Fruit fly (Drosophila melanogaster) whole organism, embryonic: ENCODE results near the gene h-cup.

Experiments
- Aef1 ChIP-seq: fragments of 200-800 bp; sonication (Bioruptor generic); IDR thresholded peaks from 3 replicates; pipeline ENCODE4 v1.3.6; 2022; ENCODE audit warnings: missing biosample characterization, missing genetic modification characterization
- Bdp1 ChIP-seq: fragments of 200-800 bp; sonication (Bioruptor generic); optimal IDR thresholded peaks from 3 replicates; lab custom pipeline; 2016; ENCODE audit warnings: missing biosample characterization, missing genetic modification characterization
- CG10431 ChIP-seq: fragments of 200-800 bp; sonication (Bioruptor generic); optimal IDR thresholded peaks from 3 replicates; lab custom pipeline; 2018; ENCODE audit warnings: missing biosample characterization, mild to moderate bottlenecking, missing genetic modification characterization
- CG10543 ChIP-seq: fragments of 200-800 bp; sonication (Bioruptor generic); optimal IDR thresholded peaks from 3 replicates; lab custom pipeline; 2017; ENCODE audit warnings: missing biosample characterization, mild to moderate bottlenecking, missing genetic modification characterization, moderate library complexity
- CG11696 ChIP-seq: fragments of 200-800 bp; sonication (Bioruptor generic); IDR thresholded peaks from 2 replicates; pipeline ENCODE4 v1.3.6; 2022; ENCODE audit warnings: missing biosample characterization, missing genetic modification characterization
- CG12219 ChIP-seq: fragments of 200-800 bp; sonication (Bioruptor generic); optimal IDR thresholded peaks from 3 replicates; lab custom pipeline; 2018; ENCODE audit warnings: missing biosample characterization, mild to moderate bottlenecking, missing genetic modification characterization
- CG1233 ChIP-seq: fragments of 200-800 bp; sonication (Bioruptor generic); optimal IDR thresholded peaks from 4 replicates; lab custom pipeline; 2018; ENCODE audit warnings: missing biosample characterization, mild to moderate bottlenecking, missing genetic modification characterization
- CG12744 ChIP-seq: fragments of 200-800 bp; sonication (Bioruptor generic); optimal IDR thresholded peaks from 2 replicates; lab custom pipeline; 2016; ENCODE audit warnings: missing biosample characterization, missing genetic modification characterization
- CG13424 ChIP-seq: fragments of 200-800 bp; sonication (Bioruptor generic); optimal IDR thresholded peaks from 2 replicates; lab custom pipeline; 2019; ENCODE audit warnings: missing biosample characterization, mild to moderate bottlenecking, missing genetic modification characterization, moderate library complexity
- CG14965 ChIP-seq: fragments of 200-800 bp; sonication (Bioruptor generic); optimal IDR thresholded peaks from 2 replicates; lab custom pipeline; 2016; ENCODE audit warnings: missing biosample characterization, missing genetic modification characterization, borderline replicate concordance
- CG15011 ChIP-seq: fragments of 200-800 bp; sonication (Bioruptor generic); optimal IDR thresholded peaks from 3 replicates; lab custom pipeline; 2018; ENCODE audit warnings: missing biosample characterization, mild to moderate bottlenecking, missing genetic modification characterization
- CG15269 ChIP-seq: fragments of 200-800 bp; sonication (Bioruptor generic); optimal IDR thresholded peaks from 2 replicates; lab custom pipeline; 2018; ENCODE audit warnings: missing biosample characterization, mild to moderate bottlenecking, missing genetic modification characterization, moderate library complexity
- CG2129 ChIP-seq: fragments of 200-800 bp; sonication (Bioruptor generic); IDR thresholded peaks from 2 replicates; pipeline ENCODE4 v1.3.6; 2022; ENCODE audit warnings: missing biosample characterization, missing genetic modification characterization; ENCODE audit not compliant: partially characterized antibody
- CG2199 ChIP-seq: fragments of 200-800 bp; sonication (Bioruptor generic); IDR thresholded peaks from 3 replicates; pipeline ENCODE4 v1.3.6; 2022; ENCODE audit warnings: missing biosample characterization, missing genetic modification characterization
- CG2202 ChIP-seq: fragments of 200-800 bp; sonication (Bioruptor generic); optimal IDR thresholded peaks from 2 replicates; lab custom pipeline; 2018; ENCODE audit warnings: missing biosample characterization, mild to moderate bottlenecking, missing genetic modification characterization
- CG2712 ChIP-seq: fragments of 200-800 bp; optimal IDR thresholded peaks from 3 replicates; lab custom pipeline; 2019; ENCODE audit warnings: missing biosample characterization, mild to moderate bottlenecking, missing genetic modification characterization, moderate library complexity
- CG32532 ChIP-seq: fragments of 200-800 bp; sonication (Bioruptor generic); IDR thresholded peaks from 2 replicates; pipeline ENCODE4 v1.3.6; 2022; ENCODE audit warnings: missing biosample characterization, missing genetic modification characterization
- CG33557 ChIP-seq: fragments of 200-800 bp; sonication (Bioruptor generic); optimal IDR thresholded peaks from 2 replicates; lab custom pipeline; 2019; ENCODE audit warnings: missing biosample characterization, mild to moderate bottlenecking, missing genetic modification characterization, moderate library complexity
- CG3407 ChIP-seq: fragments of 200-800 bp; sonication (Bioruptor generic); optimal IDR thresholded peaks from 2 replicates; lab custom pipeline; 2018; ENCODE audit warnings: missing biosample characterization, mild to moderate bottlenecking, missing genetic modification characterization
- CG34376 ChIP-seq: fragments of 200-800 bp; sonication (Bioruptor generic); optimal IDR thresholded peaks from 2 replicates; lab custom pipeline; 2018; ENCODE audit warnings: missing biosample characterization, mild to moderate bottlenecking, missing genetic modification characterization
- CG6254 ChIP-seq: fragments of 200-800 bp; sonication (Bioruptor generic); optimal IDR thresholded peaks from 3 replicates; lab custom pipeline; 2017; ENCODE audit warnings: mild to moderate bottlenecking, missing biosample characterization, missing genetic modification reagents, missing genetic modification characterization
- CG6654 ChIP-seq: fragments of 200-800 bp; sonication (Bioruptor generic); optimal IDR thresholded peaks from 2 replicates; lab custom pipeline; 2017; ENCODE audit warnings: missing biosample characterization, mild to moderate bottlenecking, missing genetic modification characterization
- CG6791 ChIP-seq: fragments of 200-800 bp; sonication (Bioruptor generic); IDR thresholded peaks from 3 replicates; pipeline ENCODE4 v1.3.6; 2022; ENCODE audit warnings: missing biosample characterization, missing genetic modification characterization; ENCODE audit not compliant: partially characterized antibody
- CG7372 ChIP-seq: fragments of 200-800 bp; sonication (Bioruptor generic); IDR thresholded peaks from 2 replicates; pipeline ENCODE4 v1.3.6; 2022; ENCODE audit warnings: missing biosample characterization, missing genetic modification characterization
- CG9876 ChIP-seq: fragments of 200-800 bp; sonication (Bioruptor generic); optimal IDR thresholded peaks from 2 replicates; lab custom pipeline; 2016; ENCODE audit warnings: missing biosample characterization, missing genetic modification characterization
- CG9932 ChIP-seq: fragments of 200-800 bp; sonication (Bioruptor generic); IDR thresholded peaks from 2 replicates; pipeline ENCODE4 v1.3.6; 2022; ENCODE audit warnings: missing biosample characterization, missing genetic modification characterization
- Dip2 ChIP-seq: fragments of 200-800 bp; sonication (Bioruptor generic); IDR thresholded peaks from 2 replicates; pipeline ENCODE4 v1.3.6; 2022; ENCODE audit warnings: missing biosample characterization, missing genetic modification characterization
- E2f1 ChIP-seq: fragments of 200-800 bp; sonication (Bioruptor generic); IDR thresholded peaks from 2 replicates; pipeline ENCODE4 v1.3.6; 2022; ENCODE audit warnings: missing biosample characterization, missing genetic modification characterization
- HLH54F ChIP-seq: fragments of 200-800 bp; sonication (Bioruptor generic); optimal IDR thresholded peaks from 3 replicates; lab custom pipeline; 2016; ENCODE audit warnings: missing biosample characterization, missing genetic modification characterization
- Hmx ChIP-seq: fragments of 200-800 bp; sonication (Bioruptor generic); optimal IDR thresholded peaks from 2 replicates; lab custom pipeline; 2016; ENCODE audit warnings: missing biosample characterization, missing genetic modification characterization
- Opbp ChIP-seq: fragments of 200-800 bp; sonication (Bioruptor generic); IDR thresholded peaks from 3 replicates; pipeline ENCODE4 v1.3.6; 2022; ENCODE audit warnings: missing biosample characterization, missing genetic modification characterization; ENCODE audit not compliant: partially characterized antibody
- Poxn ChIP-seq: fragments of 200-800 bp; sonication (Bioruptor generic); IDR thresholded peaks from 2 replicates; pipeline ENCODE4 v1.3.6; 2022; ENCODE audit warnings: missing biosample characterization, missing genetic modification characterization
- YL-1 ChIP-seq: fragments of 200-800 bp; sonication (Bioruptor generic); optimal IDR thresholded peaks from 3 replicates; lab custom pipeline; 2017; ENCODE audit warnings: missing biosample characterization, mild to moderate bottlenecking, missing genetic modification characterization
- bab2 ChIP-seq: fragments of 200-800 bp; sonication (Bioruptor generic); optimal IDR thresholded peaks from 2 replicates; lab custom pipeline; 2016; ENCODE audit warnings: missing biosample characterization, missing genetic modification characterization
- btn ChIP-seq: fragments of 200-800 bp; sonication (Bioruptor generic); optimal IDR thresholded peaks from 2 replicates; lab custom pipeline; 2016; ENCODE audit warnings: missing biosample characterization, missing genetic modification characterization
- caup ChIP-seq: fragments of 200-800 bp; sonication (Bioruptor generic); optimal IDR thresholded peaks from 3 replicates; lab custom pipeline; 2017; ENCODE audit warnings: missing biosample characterization, mild to moderate bottlenecking, missing genetic modification characterization, moderate library complexity; ENCODE audit not compliant: severe bottlenecking
- eve ChIP-seq, 2 experiments: fragments of >200 bp; optimal IDR thresholded peaks; 2 replicates each; lab custom pipeline; 2017; ENCODE audit warnings: missing biosample characterization in 2 of 2, missing genetic modification characterization in 2 of 2
- h ChIP-seq: fragments of >200 bp; optimal IDR thresholded peaks from 2 replicates; lab custom pipeline; 2017
- jigr1 ChIP-seq: fragments of 200-800 bp; sonication (Bioruptor generic); IDR thresholded peaks from 3 replicates; pipeline ENCODE4 v1.3.6; 2022; ENCODE audit warnings: missing biosample characterization, missing genetic modification characterization
- luna ChIP-seq: fragments of 200-800 bp; sonication (Bioruptor generic); optimal IDR thresholded peaks from 2 replicates; lab custom pipeline; 2016; ENCODE audit warnings: missing biosample characterization, missing genetic modification characterization
- mirr ChIP-seq: fragments of 200-800 bp; sonication (Bioruptor generic); optimal IDR thresholded peaks from 3 replicates; lab custom pipeline; 2018; ENCODE audit warnings: missing biosample characterization, mild to moderate bottlenecking, missing genetic modification characterization
- nau ChIP-seq: fragments of 200-800 bp; sonication (Bioruptor generic); optimal IDR thresholded peaks from 3 replicates; lab custom pipeline; 2017; ENCODE audit warnings: missing biosample characterization, mild to moderate bottlenecking, missing genetic modification characterization, missing genetic modification reagents
- nerfin-2 ChIP-seq: fragments of 200-800 bp; sonication (Bioruptor generic); IDR thresholded peaks from 2 replicates; pipeline ENCODE4 v1.3.6; 2022; ENCODE audit warnings: missing biosample characterization, missing genetic modification characterization; ENCODE audit not compliant: partially characterized antibody
- nmo ChIP-seq: fragments of 200-800 bp; sonication (Bioruptor generic); optimal IDR thresholded peaks from 2 replicates; lab custom pipeline; 2018; ENCODE audit warnings: missing biosample characterization, mild to moderate bottlenecking, missing genetic modification characterization, moderate library complexity
- repo ChIP-seq: fragments of 200-800 bp; sonication (Bioruptor generic); optimal IDR thresholded peaks from 2 replicates; lab custom pipeline; 2016; ENCODE audit warnings: missing biosample characterization, missing genetic modification characterization
- salm ChIP-seq: fragments of 200-800 bp; sonication (Bioruptor generic); optimal IDR thresholded peaks from 2 replicates; lab custom pipeline; 2018; ENCODE audit warnings: missing biosample characterization, mild to moderate bottlenecking, missing genetic modification characterization
- sisA ChIP-seq: fragments of 200-800 bp; sonication (Bioruptor generic); IDR thresholded peaks from 2 replicates; pipeline ENCODE4 v1.3.6; 2022; ENCODE audit warnings: missing biosample characterization, missing genetic modification characterization
- tap ChIP-seq: fragments of 200-800 bp; optimal IDR thresholded peaks from 3 replicates; lab custom pipeline; 2019; ENCODE audit warnings: missing biosample characterization, mild to moderate bottlenecking, missing genetic modification characterization, moderate library complexity
- trem ChIP-seq: fragments of 200-800 bp; optimal IDR thresholded peaks from 3 replicates; lab custom pipeline; 2019; ENCODE audit warnings: missing biosample characterization, mild to moderate bottlenecking, missing genetic modification characterization, moderate library complexity
- wek ChIP-seq: fragments of 200-800 bp; sonication (Bioruptor generic); optimal IDR thresholded peaks from 3 replicates; lab custom pipeline; 2018; ENCODE audit warnings: missing biosample characterization, mild to moderate bottlenecking, missing genetic modification characterization, moderate library complexity
- yki ChIP-seq: fragments of >200 bp; optimal IDR thresholded peaks from 3 replicates; lab custom pipeline; 2018
- zfh2 ChIP-seq: fragments of 200-800 bp; sonication (Bioruptor generic); optimal IDR thresholded peaks from 2 replicates; lab custom pipeline; 2016; ENCODE audit warnings: missing biosample characterization, missing genetic modification characterization

The h-cup gene

DNA sequence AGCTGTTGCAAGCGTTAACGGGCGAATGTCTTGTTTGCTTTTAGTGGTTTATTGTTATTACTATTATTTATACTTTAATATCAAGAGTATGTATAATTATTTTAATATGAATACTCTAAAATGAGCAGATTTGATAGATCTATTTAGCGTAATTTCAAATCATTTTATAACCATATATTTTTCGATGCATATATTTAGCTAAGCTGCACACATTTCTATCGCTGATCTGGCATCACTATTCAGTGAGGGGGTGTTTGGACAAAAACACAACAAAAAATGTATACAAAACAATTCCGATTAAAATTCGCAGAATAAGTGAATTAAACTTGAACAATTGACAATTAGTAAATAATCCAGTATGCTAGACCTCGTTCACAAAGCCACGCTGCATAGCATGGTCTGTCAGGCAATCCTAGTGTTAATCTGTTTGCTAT, 31.7 kb downstream of the h-cup start, which contains the start of the genes Trs33 and Tmtc4 (continued):
- peak; percentile 67 for TF ChIP-seq CG13424
- TF ChIP-seq YL-1 (GFP tag; lab: Kevin White, UChicago), result peak; percentile 11
- no peak for TF ChIP-seq nerfin-2 (GFP tag; lab: Robert Waterston, UW)
- no peak for TF ChIP-seq CG7372 (GFP tag; lab: Robert Waterston, UW)
- no peak for TF ChIP-seq Dip2 (GFP tag; lab: Robert Waterston, UW)
- TF ChIP-seq salm, result no peak
- TF ChIP-seq jigr1 (GFP tag; lab: Robert Waterston, UW), result no peak
- TF ChIP-seq CG14965 (GFP tag; lab: Kevin White, UChicago), result no peak
- no peak for TF ChIP-seq sisA (GFP tag; lab: Robert Waterston, UW)
- TF ChIP-seq CG2199 (GFP tag; lab: Robert Waterston, UW), result no peak
- TF ChIP-seq CG6654, result no peak
- no peak for TF ChIP-seq btn (GFP tag; lab: Kevin White, UChicago)
- no peak for TF ChIP-seq CG1233 (GFP tag; lab: Kevin White, UChicago)
- TF ChIP-seq Poxn (GFP tag; lab: Robert Waterston, UW), result no peak
- TF ChIP-seq CG10431 (GFP tag; lab: Kevin White, UChicago), result peak; percentile 3
- TF ChIP-seq mirr (GFP tag; lab: Kevin White, UChicago), result no peak
- TF ChIP-seq CG9876, result no peak
- no peak for TF ChIP-seq repo
- TF ChIP-seq wek (GFP tag; lab: Kevin White, UChicago), result peak; percentile 23
- no peak for TF ChIP-seq CG15011 (GFP tag; lab: Kevin White, UChicago)
- no peak for TF ChIP-seq zfh2 (GFP tag; lab: Kevin White, UChicago)
- no peak for TF ChIP-seq CG6254
- no peak for TF ChIP-seq CG3407 (GFP tag; lab: Kevin White, UChicago)
- TF ChIP-seq CG10543 (GFP tag; lab: Kevin White, UChicago), result peak; percentile 17
- no peak for TF ChIP-seq CG12744
- no peak for TF ChIP-seq nau
- peak; percentile 59 for TF ChIP-seq CG15269 (tag; lab: Kevin White, UChicago)
- TF ChIP-seq yki (lab: Kevin White, UChicago), result no peak
- TF ChIP-seq CG33557 (GFP tag; lab: Kevin White, UChicago), result peak; percentile 34
- TF ChIP-seq nmo (GFP tag; lab: Kevin White, UChicago), result peak; percentile 52
- no peak for TF ChIP-seq CG11696 (GFP tag; lab: Robert Waterston, UW)
- TF ChIP-seq trem (tag; lab: Kevin White, UChicago), result peak; percentile 76
- no peak for TF ChIP-seq HLH54F
- no peak for TF ChIP-seq eve (GFP tag; optimal IDR thresholded peaks at IDR 0.05; lab: Kevin White, UChicago)
- peak; percentile 50; the same call in 1 of the 2 replicates for TF ChIP-seq CG9932 (GFP tag; lab: Robert Waterston, UW)
- no peak for TF ChIP-seq CG2129 (GFP tag; lab: Robert Waterston, UW)
- no peak for TF ChIP-seq CG6791
- TF ChIP-seq Hmx (GFP tag; lab: Kevin White, UChicago), result no peak
- TF ChIP-seq Aef1 (GFP tag; lab: Robert Waterston, UW), result peak; percentile 43; the same call in 2 of the 3 replicates
- TF ChIP-seq bab2, result no peak
- TF ChIP-seq Bdp1 (GFP tag; lab: Kevin White, UChicago), result no peak
- peak; percentile 19; the same call in 1 of the 2 replicates for TF ChIP-seq CG32532 (GFP tag; lab: Robert Waterston, UW)
- TF ChIP-seq Opbp (GFP tag; lab: Robert Waterston, UW), result no peak
- no peak for TF ChIP-seq CG2202
- no peak for TF ChIP-seq tap (tag; lab: Kevin White, UChicago)
- peak; percentile 15 for TF ChIP-seq CG34376 (GFP tag; lab: Kevin White, UChicago)
- no peak for TF ChIP-seq luna (GFP tag; lab: Kevin White, UChicago)
- no peak for TF ChIP-seq h (lab: Kevin White, UChicago)
- TF ChIP-seq CG2712 (tag; lab: Kevin White, UChicago), result peak; percentile 66
- no peak for TF ChIP-seq CG12219 (GFP tag; lab: Kevin White, UChicago)
- TF ChIP-seq caup (GFP tag; lab: Kevin White, UChicago), result no peak
- TF ChIP-seq E2f1 (GFP tag; lab: Robert Waterston, UW), result no peak
